Fruit fly (Drosophila melanogaster) whole organism, embryonic: Measurements from ENCODE around the gene Orct2.

Experiments used
- ATbp ChIP-seq: fragments of 200-800 bp; sonication (Bioruptor generic); optimal IDR thresholded peaks from 2 replicates; lab custom pipeline; 2017; ENCODE audit warnings: missing biosample characterization, mild to moderate bottlenecking, missing genetic modification characterization, missing genetic modification reagents
- Awh ChIP-seq: fragments of 200-800 bp; sonication (Bioruptor generic); IDR thresholded peaks from 2 replicates; pipeline ENCODE4, ENCODE4 v1.3.6; 2022; ENCODE audit warnings: missing biosample characterization, missing genetic modification characterization
- CG10147 ChIP-seq: fragments of 200-800 bp; sonication (Bioruptor generic); optimal IDR thresholded peaks from 2 replicates; lab custom pipeline; 2019; ENCODE audit warnings: missing biosample characterization, mild to moderate bottlenecking, missing genetic modification characterization, moderate library complexity
- CG10543 ChIP-seq: fragments of 200-800 bp; sonication (Bioruptor generic); optimal IDR thresholded peaks from 3 replicates; lab custom pipeline; 2017; ENCODE audit warnings: missing biosample characterization, mild to moderate bottlenecking, missing genetic modification characterization, moderate library complexity
- CG11085 ChIP-seq: fragments of 200-800 bp; sonication (Bioruptor generic); IDR thresholded peaks from 2 replicates; pipeline ENCODE4 v1.3.6; 2022; ENCODE audit warnings: missing biosample characterization, missing genetic modification characterization
- CG11504 ChIP-seq: fragments of 200-800 bp; sonication (Bioruptor generic); optimal IDR thresholded peaks from 3 replicates; lab custom pipeline; 2019; ENCODE audit warnings: missing biosample characterization, mild to moderate bottlenecking, missing genetic modification characterization, moderate library complexity
- CG12769 ChIP-seq: fragments of 200-800 bp; sonication (Bioruptor generic); optimal IDR thresholded peaks from 2 replicates; lab custom pipeline; 2019; ENCODE audit warnings: missing biosample characterization, mild to moderate bottlenecking, missing genetic modification characterization, moderate library complexity
- CG1603 ChIP-seq: fragments of 200-800 bp; sonication (Bioruptor generic); optimal IDR thresholded peaks from 2 replicates; lab custom pipeline; 2019; ENCODE audit warnings: missing biosample characterization, mild to moderate bottlenecking, missing genetic modification characterization, moderate library complexity
- CG16863 ChIP-seq: fragments of 200-800 bp; sonication (Bioruptor generic); optimal IDR thresholded peaks from 3 replicates; lab custom pipeline; 2016; ENCODE audit warnings: missing biosample characterization, missing genetic modification characterization
- CG17186 ChIP-seq: fragments of 200-800 bp; sonication (Bioruptor generic); optimal IDR thresholded peaks from 3 replicates; lab custom pipeline; 2017; ENCODE audit warnings: missing biosample characterization, missing genetic modification reagents, missing genetic modification characterization
- CG17328 ChIP-seq: fragments of 200-800 bp; sonication (Bioruptor generic); IDR thresholded peaks from 2 replicates; pipeline ENCODE4 v1.3.6; 2022; ENCODE audit warnings: missing biosample characterization, missing genetic modification characterization
- CG17385 ChIP-seq: fragments of 200-800 bp; sonication (Bioruptor generic); optimal IDR thresholded peaks from 3 replicates; lab custom pipeline; 2018; ENCODE audit warnings: missing biosample characterization, mild to moderate bottlenecking, missing genetic modification characterization
- CG17568 ChIP-seq: fragments of 200-800 bp; sonication (Bioruptor generic); optimal IDR thresholded peaks from 2 replicates; lab custom pipeline; 2018; ENCODE audit warnings: missing biosample characterization, mild to moderate bottlenecking, missing genetic modification characterization, moderate library complexity
- CG18619 ChIP-seq: fragments of 200-800 bp; sonication (Bioruptor generic); optimal IDR thresholded peaks from 3 replicates; lab custom pipeline; 2017; ENCODE audit warnings: missing biosample characterization, mild to moderate bottlenecking, missing genetic modification characterization
- CG2712 ChIP-seq: fragments of 200-800 bp; optimal IDR thresholded peaks from 3 replicates; lab custom pipeline; 2019; ENCODE audit warnings: missing biosample characterization, mild to moderate bottlenecking, missing genetic modification characterization, moderate library complexity
- CG3163 ChIP-seq: fragments of 200-800 bp; sonication (Bioruptor generic); optimal IDR thresholded peaks from 3 replicates; lab custom pipeline; 2016; ENCODE audit warnings: missing biosample characterization, missing genetic modification characterization
- CG33557 ChIP-seq: fragments of 200-800 bp; sonication (Bioruptor generic); optimal IDR thresholded peaks from 2 replicates; lab custom pipeline; 2019; ENCODE audit warnings: missing biosample characterization, mild to moderate bottlenecking, missing genetic modification characterization, moderate library complexity
- CG3838 ChIP-seq: fragments of 200-800 bp; sonication (Bioruptor generic); optimal IDR thresholded peaks from 3 replicates; lab custom pipeline; 2016; ENCODE audit warnings: missing biosample characterization, missing genetic modification characterization
- CG4730 ChIP-seq: fragments of 200-800 bp; sonication (Bioruptor generic); IDR thresholded peaks from 2 replicates; pipeline ENCODE4 v1.3.6; 2022; ENCODE audit warnings: missing biosample characterization, missing genetic modification characterization
- CG4854 ChIP-seq: fragments of 200-800 bp; sonication (Bioruptor generic); optimal IDR thresholded peaks from 2 replicates; lab custom pipeline; 2016; ENCODE audit warnings: missing biosample characterization, missing genetic modification characterization, inconsistent platforms
- CG7372 ChIP-seq: fragments of 200-800 bp; sonication (Bioruptor generic); IDR thresholded peaks from 2 replicates; pipeline ENCODE4 v1.3.6; 2022; ENCODE audit warnings: missing biosample characterization, missing genetic modification characterization
- CHES-1-like ChIP-seq: fragments of 200-800 bp; sonication (Bioruptor generic); optimal IDR thresholded peaks from 2 replicates; lab custom pipeline; 2016; ENCODE audit warnings: missing biosample characterization, missing genetic modification characterization
- CTCF ChIP-seq: fragments of 200-800 bp; sonication (Bioruptor generic); optimal IDR thresholded peaks from 2 replicates; lab custom pipeline; 2017; ENCODE audit warnings: missing biosample characterization, mild to moderate bottlenecking, missing genetic modification characterization, moderate library complexity
- Dek ChIP-seq: fragments of 200-800 bp; sonication (Bioruptor generic); optimal IDR thresholded peaks from 3 replicates; lab custom pipeline; 2019; ENCODE audit warnings: missing biosample characterization, mild to moderate bottlenecking, missing genetic modification characterization, moderate library complexity
- Doc3 ChIP-seq: fragments of 200-800 bp; sonication (Bioruptor generic); IDR thresholded peaks from 3 replicates; pipeline ENCODE4 v1.3.6; 2022; ENCODE audit warnings: missing biosample characterization, missing genetic modification characterization; ENCODE audit not compliant: partially characterized antibody
- Ets97D ChIP-seq: fragments of 200-800 bp; sonication (Bioruptor generic); optimal IDR thresholded peaks from 3 replicates; lab custom pipeline; 2016; ENCODE audit warnings: missing biosample characterization, missing genetic modification characterization
- Lhr ChIP-seq: fragments of 200-800 bp; sonication (Bioruptor generic); optimal IDR thresholded peaks from 3 replicates; lab custom pipeline; 2017; ENCODE audit warnings: mild to moderate bottlenecking, missing biosample characterization, missing genetic modification reagents, missing genetic modification characterization
- Lpt ChIP-seq: fragments of >200 bp; optimal IDR thresholded peaks from 2 replicates; lab custom pipeline; 2018; ENCODE audit warnings: missing biosample characterization, missing genetic modification characterization
- Mrtf ChIP-seq: fragments of 200-800 bp; sonication (Bioruptor generic); IDR thresholded peaks from 3 replicates; pipeline ENCODE4 v1.3.6; 2022; ENCODE audit warnings: missing biosample characterization, missing genetic modification characterization
- Nf-YA ChIP-seq: fragments of 200-800 bp; sonication (Bioruptor generic); IDR thresholded peaks from 2 replicates; pipeline ENCODE4 v1.3.6; 2022; ENCODE audit warnings: missing biosample characterization, missing genetic modification characterization
- Nf-YC ChIP-seq: fragments of 200-800 bp; optimal IDR thresholded peaks from 3 replicates; lab custom pipeline; 2019; ENCODE audit warnings: missing biosample characterization, mild to moderate bottlenecking, missing genetic modification characterization, moderate library complexity
- Oaz ChIP-seq: fragments of 200-800 bp; sonication (Bioruptor generic); IDR thresholded peaks from 2 replicates; pipeline ENCODE4 v1.3.6; 2022; ENCODE audit warnings: missing biosample characterization, missing genetic modification characterization
- Rfx ChIP-seq: fragments of 200-800 bp; sonication (Bioruptor generic); IDR thresholded peaks from 2 replicates; pipeline ENCODE4 v1.3.6; 2022; ENCODE audit warnings: missing biosample characterization, missing genetic modification characterization
- Rx ChIP-seq: fragments of 200-800 bp; sonication (Bioruptor generic); IDR thresholded peaks from 2 replicates; pipeline ENCODE4 v1.3.6; 2022; ENCODE audit warnings: missing biosample characterization, missing genetic modification characterization
- bab2 ChIP-seq: fragments of 200-800 bp; sonication (Bioruptor generic); optimal IDR thresholded peaks from 2 replicates; lab custom pipeline; 2016; ENCODE audit warnings: missing biosample characterization, missing genetic modification characterization
- chinmo ChIP-seq: fragments of 200-800 bp; sonication (Bioruptor generic); IDR thresholded peaks from 4 replicates; pipeline ENCODE4 v1.3.6; 2022; ENCODE audit warnings: missing biosample characterization, missing genetic modification characterization; ENCODE audit not compliant: partially characterized antibody
- chn ChIP-seq: fragments of 200-800 bp; sonication (Bioruptor generic); optimal IDR thresholded peaks from 2 replicates; lab custom pipeline; 2016; ENCODE audit warnings: missing biosample characterization, missing genetic modification characterization
- danr ChIP-seq: fragments of 200-800 bp; sonication (Bioruptor generic); IDR thresholded peaks from 2 replicates; pipeline ENCODE4 v1.3.6; 2022; ENCODE audit warnings: missing biosample characterization, missing genetic modification characterization
- fd64A ChIP-seq: fragments of 200-800 bp; sonication (Bioruptor generic); optimal IDR thresholded peaks from 3 replicates; lab custom pipeline; 2018; ENCODE audit warnings: missing biosample characterization, mild to moderate bottlenecking, missing genetic modification characterization
- hbn ChIP-seq: fragments of 200-800 bp; sonication (Bioruptor generic); IDR thresholded peaks from 2 replicates; pipeline ENCODE4 v1.3.6; 2022; ENCODE audit warnings: missing biosample characterization, missing genetic modification characterization; ENCODE audit not compliant: partially characterized antibody
- ind ChIP-seq: fragments of 200-800 bp; sonication (Bioruptor generic); optimal IDR thresholded peaks from 3 replicates; lab custom pipeline; 2016; ENCODE audit warnings: missing biosample characterization, missing genetic modification characterization
- klu ChIP-seq: fragments of 200-800 bp; sonication (Bioruptor generic); IDR thresholded peaks from 2 replicates; pipeline ENCODE4 v1.3.6; 2022; ENCODE audit warnings: missing biosample characterization, missing genetic modification characterization
- mirr ChIP-seq: fragments of 200-800 bp; sonication (Bioruptor generic); optimal IDR thresholded peaks from 3 replicates; lab custom pipeline; 2018; ENCODE audit warnings: missing biosample characterization, mild to moderate bottlenecking, missing genetic modification characterization
- pho ChIP-seq: fragments of 200-800 bp; sonication (Bioruptor generic); optimal IDR thresholded peaks from 2 replicates; lab custom pipeline; 2016; ENCODE audit warnings: missing biosample characterization, missing genetic modification characterization
- pnt ChIP-seq: fragments of 200-800 bp; sonication (Bioruptor generic); optimal IDR thresholded peaks from 3 replicates; lab custom pipeline; 2016; ENCODE audit warnings: missing biosample characterization, missing genetic modification characterization
- salm ChIP-seq: fragments of 200-800 bp; sonication (Bioruptor generic); optimal IDR thresholded peaks from 2 replicates; lab custom pipeline; 2018; ENCODE audit warnings: missing biosample characterization, mild to moderate bottlenecking, missing genetic modification characterization
- sob ChIP-seq: fragments of 200-800 bp; sonication (Bioruptor generic); IDR thresholded peaks from 2 replicates; pipeline ENCODE4 v1.3.6; 2022; ENCODE audit warnings: missing biosample characterization, missing genetic modification characterization
- tup ChIP-seq: fragments of 200-800 bp; sonication (Bioruptor generic); optimal IDR thresholded peaks from 2 replicates; lab custom pipeline; 2016; ENCODE audit warnings: missing biosample characterization, mild to moderate bottlenecking, missing genetic modification characterization, moderate library complexity
- vfl ChIP-seq: fragments of 200-800 bp; sonication (Bioruptor generic); optimal IDR thresholded peaks from 2 replicates; lab custom pipeline; 2016; ENCODE audit warnings: missing biosample characterization, missing genetic modification characterization
- vvl ChIP-seq: fragments of 200-800 bp; sonication (Bioruptor generic); IDR thresholded peaks from 2 replicates; pipeline ENCODE4 v1.3.6; 2022; ENCODE audit warnings: missing biosample characterization, missing genetic modification characterization

Gene Orct2

DNA sequence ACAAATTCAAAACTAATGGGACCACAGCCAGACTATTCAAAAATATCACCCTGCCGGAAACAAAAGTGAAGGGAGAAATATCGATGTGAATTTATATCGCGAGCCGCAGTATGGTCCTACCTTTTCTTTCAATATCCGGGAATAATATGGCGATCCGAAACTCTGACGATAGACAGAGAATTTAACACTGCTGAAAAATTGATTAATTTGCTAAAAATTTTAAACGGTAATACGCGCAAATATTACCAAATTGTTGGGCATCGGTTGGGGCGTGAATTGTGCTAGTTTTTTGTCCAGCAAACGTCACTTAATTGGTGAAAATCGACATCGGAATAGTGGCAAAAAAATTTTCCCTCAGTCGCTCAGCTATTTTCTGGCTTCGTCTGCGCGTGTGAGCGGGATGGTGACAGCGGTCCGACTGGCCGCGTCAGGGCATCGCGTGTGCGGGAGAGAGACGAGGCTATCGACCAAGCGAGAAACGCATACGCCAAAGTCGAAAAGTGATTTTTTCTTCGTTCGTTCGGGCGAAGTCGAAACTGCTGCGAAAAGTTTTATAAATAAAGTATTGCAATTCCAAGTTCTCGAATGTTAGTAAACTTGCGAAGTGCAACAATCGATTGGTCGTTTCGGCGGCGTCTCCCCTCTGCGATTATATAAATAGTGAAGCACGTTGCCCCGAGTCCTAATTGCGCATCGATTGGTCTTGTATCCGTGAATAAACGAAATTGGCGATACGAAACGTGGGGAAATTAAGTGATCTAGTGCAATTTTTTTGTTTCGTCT, 42.2 kb upstream of the Orct2 start, which contains the start of gene mask (continued):
- TF ChIP-seq vfl (GFP tag; lab: Kevin White, UChicago) (peak; percentile 45), ATbp (GFP tag; lab: Kevin White, UChicago) (peak; percentile 54), CHES-1-like (peak; percentile 73), Rx (GFP tag; lab: Robert Waterston, UW) (peak; percentile 88), Oaz (GFP tag; lab: Robert Waterston, UW) (peak; percentile 61; the same call in 1 of the 2 replicates), Awh (0 out of 2 replicates have a peak, but pooled peaks have one; percentile 12), pho (GFP tag; lab: Kevin White, UChicago) (peak; percentile 71), CG4854 (peak; percentile 67), CTCF (GFP tag; lab: Kevin White, UChicago) (peak; percentile 44), Mrtf (peak; percentile 52; the same call in 2 of the 3 replicates), ind (GFP tag; lab: Kevin White, UChicago) (peak; percentile 65), CG11085 (GFP tag; lab: Robert Waterston, UW) (peak; percentile 86), CG17568 (GFP tag; lab: Kevin White, UChicago) (peak; percentile 58), Rfx (GFP tag; lab: Robert Waterston, UW) (peak; percentile 93), salm (tag; lab: Kevin White, UChicago) (no peak), CG18619 (GFP tag; lab: Kevin White, UChicago) (peak; percentile 88), Doc3 (GFP tag; lab: Robert Waterston, UW) (no peak), CG10147 (peak; percentile 54), CG33557 (GFP tag; lab: Kevin White, UChicago) (peak; percentile 71), bab2 (peak; percentile 50), CG10543 (GFP tag; lab: Kevin White, UChicago) (peak; percentile 92), CG1603 (tag; lab: Kevin White, UChicago) (peak; percentile 62), CG7372 (GFP tag; lab: Robert Waterston, UW) (peak; percentile 70), Nf-YC (peak; percentile 50), sob (GFP tag; lab: Robert Waterston, UW) (peak; percentile 86), Lhr (GFP tag; lab: Kevin White, UChicago) (peak; percentile 63), danr (GFP tag; lab: Robert Waterston, UW) (peak; percentile 16; the same call in 1 of the 2 replicates), hbn (GFP tag; lab: Robert Waterston, UW) (no peak), Dek (tag; lab: Kevin White, UChicago) (no peak), CG17385 (GFP tag; lab: Kevin White, UChicago) (peak; percentile 83), CG11504 (tag; lab: Kevin White, UChicago) (no peak), CG17328 (GFP tag; lab: Robert Waterston, UW) (peak; percentile 79), CG16863 (GFP tag; lab: Kevin White, UChicago) (peak; percentile 73), pnt (GFP tag; lab: Kevin White, UChicago) (no peak), Lpt (GFP tag; lab: Kevin White, UChicago) (no peak), CG4730 (GFP tag; lab: Robert Waterston, UW) (0 out of 2 replicates have a peak, but pooled peaks have one; percentile 7), Nf-YA (peak; percentile 70; the same call in 1 of the 2 replicates), CG2712 (tag; lab: Kevin White, UChicago) (peak; percentile 52), fd64A (GFP tag; lab: Kevin White, UChicago) (peak; percentile 25), mirr (GFP tag; lab: Kevin White, UChicago) (peak; percentile 94), CG12769 (tag; lab: Kevin White, UChicago) (peak; percentile 62), tup (peak; percentile 31), Ets97D (GFP tag; lab: Kevin White, UChicago) (peak; percentile 99), klu (GFP tag; lab: Robert Waterston, UW) (no peak), CG17186 (GFP tag; lab: Kevin White, UChicago) (no peak), CG3838 (GFP tag; lab: Kevin White, UChicago) (no peak), chn (GFP tag; lab: Kevin White, UChicago) (peak; percentile 65), CG3163 (GFP tag; lab: Kevin White, UChicago) (peak; percentile 71), chinmo (GFP tag; lab: Robert Waterston, UW) (no peak), vvl (GFP tag; lab: Robert Waterston, UW) (peak; percentile 81)
